Worm (Caenorhabditis elegans) whole organism, L4/young adult: ENCODE data around the gene Y4C6A.4.

Source experiments
- W03F9.2 ChIP-seq: fragments of 150-350 bp; optimal IDR thresholded peaks from 2 replicates; lab custom pipeline; 2014; ENCODE audit warnings: missing biosample characterization, missing genetic modification characterization
- him-1 ChIP-seq: sonication (generic microtip); optimal IDR thresholded peaks from 2 replicates; lab custom pipeline; 2016; ENCODE audit warnings: missing genotype, missing genetic modification reagents, missing genetic modification characterization, missing compliant biosample characterization

- TF ChIP-seq him-1 (tag; lab: Kevin White, UChicago): no peak
- TF ChIP-seq W03F9.2 (tag; lab: Kevin White, UChicago): no peak
Measured at ce11 chrIV:5501414-5501813, 48.6 kb downstream of the Y4C6A.4 start.
